Fruit fly (Drosophila melanogaster): ENCODE measurements around the gene CG14712.

The CG14712 gene

DNA sequence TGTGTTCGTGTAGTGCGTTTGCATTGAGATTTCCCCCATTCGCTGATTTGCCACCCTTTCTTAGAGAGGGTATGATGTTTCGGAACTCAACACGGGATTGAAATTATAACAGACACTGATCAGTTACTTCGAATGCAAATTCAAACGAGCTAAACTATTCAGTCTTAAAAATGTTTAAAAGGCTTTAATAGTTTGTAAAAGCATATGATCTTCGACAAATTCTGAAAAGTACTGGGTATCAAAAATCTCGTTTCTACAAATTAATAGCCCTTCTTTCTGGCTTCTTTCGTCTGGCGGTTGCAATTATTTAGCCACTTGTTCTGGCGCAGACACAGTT lies 46.3 kb upstream of the CG14712 start (continued):
- TF ChIP-seq Ada2b (GFP tag; IDR thresholded peaks at IDR 0.05), result peak; percentile 69
- no peak for TF ChIP-seq Sin3A (optimal IDR thresholded peaks at IDR 0.05)
- TF ChIP-seq lmd (GFP tag; IDR thresholded peaks at IDR 0.05), result peak; percentile 66
- no peak for TF ChIP-seq ash1 (GFP tag; optimal IDR thresholded peaks at IDR 0.05)
- TF ChIP-seq mld (GFP tag; IDR thresholded peaks at IDR 0.05; ENCODE audit: partially characterized antibody), result no peak
- TF ChIP-seq chinmo (GFP tag; IDR thresholded peaks at IDR 0.05; ENCODE audit: partially characterized antibody), result no peak
- no peak for TF ChIP-seq ham (GFP tag; IDR thresholded peaks at IDR 0.05)
- no peak for TF ChIP-seq zen2 (GFP tag; IDR thresholded peaks at IDR 0.05; ENCODE audit: partially characterized antibody)
- TF ChIP-seq dan (GFP tag; IDR thresholded peaks at IDR 0.05), result no peak
- no peak for TF ChIP-seq gsb (GFP tag; IDR thresholded peaks at IDR 0.05)
- TF ChIP-seq HHEX (GFP tag; optimal IDR thresholded peaks at IDR 0.05), result peak; percentile 65
- peak; percentile 22 for TF ChIP-seq schlank (tag; optimal IDR thresholded peaks at IDR 0.05)
- peak; percentile 60 for TF ChIP-seq Ssrp (tag; optimal IDR thresholded peaks at IDR 0.05)
- peak; percentile 9 for TF ChIP-seq tx (GFP tag; optimal IDR thresholded peaks at IDR 0.05)
- no peak for TF ChIP-seq cg (GFP tag; optimal IDR thresholded peaks at IDR 0.05)
- no peak for TF ChIP-seq Poxn (GFP tag; IDR thresholded peaks at IDR 0.05)
- TF ChIP-seq CG10431 (GFP tag; optimal IDR thresholded peaks at IDR 0.05), result no peak
- TF ChIP-seq org-1 (GFP tag; optimal IDR thresholded peaks at IDR 0.05), result peak; percentile 56
- no peak for TF ChIP-seq nerfin-2 (GFP tag; IDR thresholded peaks at IDR 0.05; ENCODE audit: partially characterized antibody)
- TF ChIP-seq CoRest (tag; optimal IDR thresholded peaks at IDR 0.05), result peak; percentile 66
- TF ChIP-seq CG12104 (GFP tag; optimal IDR thresholded peaks at IDR 0.05), result peak; percentile 29
- no peak for TF ChIP-seq Deaf1 (tag; optimal IDR thresholded peaks at IDR 0.05)
- no peak for TF ChIP-seq dm (GFP tag; optimal IDR thresholded peaks at IDR 0.05)
- no peak for TF ChIP-seq vnd (GFP tag; IDR thresholded peaks at IDR 0.05; ENCODE audit: partially characterized antibody)
- peak; percentile 46 for TF ChIP-seq CG10979 (tag; optimal IDR thresholded peaks at IDR 0.05)
- no peak for TF ChIP-seq CG7745 (tag; optimal IDR thresholded peaks at IDR 0.05)
- no peak for TF ChIP-seq CG4328 (GFP tag; optimal IDR thresholded peaks at IDR 0.05)
- no peak for TF ChIP-seq gem (tag; optimal IDR thresholded peaks at IDR 0.05)
- peak; percentile 58; the same call in 1 of the 2 replicates for TF ChIP-seq ro (GFP tag; IDR thresholded peaks at IDR 0.05)
- no peak for TF ChIP-seq CG2116 (GFP tag; optimal IDR thresholded peaks at IDR 0.05)
- TF ChIP-seq Hsf (GFP tag; optimal IDR thresholded peaks at IDR 0.05), result peak; percentile 72
- peak; percentile 53 for TF ChIP-seq mam (GFP tag; optimal IDR thresholded peaks at IDR 0.05)
- peak; percentile 57 for TF ChIP-seq CG3847 (GFP tag; IDR thresholded peaks at IDR 0.05)
- TF ChIP-seq repo (GFP tag; optimal IDR thresholded peaks at IDR 0.05), result peak; percentile 36
- TF ChIP-seq CG5953 (GFP tag; IDR thresholded peaks at IDR 0.05), result peak; percentile 77
- no peak for TF ChIP-seq CTCF (GFP tag; optimal IDR thresholded peaks at IDR 0.05)
- no peak for TF ChIP-seq ac (GFP tag; optimal IDR thresholded peaks at IDR 0.05)
- no peak for TF ChIP-seq Hand (GFP tag; optimal IDR thresholded peaks at IDR 0.05)
- 0 out of 2 replicates have a peak, but pooled peaks have one; percentile 7 for TF ChIP-seq GATAe (GFP tag; conservative IDR thresholded peaks at IDR 0.05)
- peak; percentile 69 for TF ChIP-seq CG14014 (GFP tag; IDR thresholded peaks at IDR 0.05)
- no peak for TF ChIP-seq tll (GFP tag; optimal IDR thresholded peaks at IDR 0.05)
- TF ChIP-seq D19A (tag; optimal IDR thresholded peaks at IDR 0.05), result peak; percentile 62
- peak; percentile 52 for TF ChIP-seq CG5245 (GFP tag; optimal IDR thresholded peaks at IDR 0.05)
- no peak for TF ChIP-seq CG10147 (GFP tag; optimal IDR thresholded peaks at IDR 0.05)
- TF ChIP-seq MBD-R2 (GFP tag; IDR thresholded peaks at IDR 0.05), result 0 out of 2 replicates have a peak, but pooled peaks have one; percentile 26
- peak; percentile 76 for TF ChIP-seq NfI (GFP tag; optimal IDR thresholded peaks at IDR 0.05)
- no peak for TF ChIP-seq hbn (GFP tag; IDR thresholded peaks at IDR 0.05; ENCODE audit: partially characterized antibody)
- TF ChIP-seq Gsc (GFP tag; IDR thresholded peaks at IDR 0.05), result no peak
- TF ChIP-seq ewg (GFP tag; optimal IDR thresholded peaks at IDR 0.05), result peak; percentile 56
- peak; percentile 63 for TF ChIP-seq Antp (GFP tag; optimal IDR thresholded peaks at IDR 0.05)
- no peak for TF ChIP-seq Meics (GFP tag; optimal IDR thresholded peaks at IDR 0.05)
- peak; percentile 65 for TF ChIP-seq dimm (GFP tag; IDR thresholded peaks at IDR 0.05)

All from whole organism, embryonic.